Worm (Caenorhabditis elegans) whole organism, L4 larva: ENCODE measurements around the gene Y39E4B.13.

Experiments used
- F37D6.2 ChIP-seq: sonication (generic microtip); optimal IDR thresholded peaks from 2 replicates; lab custom pipeline; 2016; ENCODE audit warnings: mild to moderate bottlenecking, missing genetic modification characterization, missing compliant biosample characterization
- T20F7.1 ChIP-seq: fragments of 200-800 bp; sonication (Bioruptor generic); optimal IDR thresholded peaks from 2 replicates; lab custom pipeline; 2018; ENCODE audit warnings: mild to moderate bottlenecking, missing genetic modification characterization, missing compliant biosample characterization
- Y105C5A.15 ChIP-seq: fragments of 200-800 bp; sonication (Bioruptor generic); IDR thresholded peaks from 2 replicates; pipeline ENCODE4 v1.3.6; 2022; ENCODE audit warnings: missing genetic modification characterization, missing compliant biosample characterization
- aly-2 ChIP-seq: sonication (generic microtip); optimal IDR thresholded peaks from 2 replicates; lab custom pipeline; 2018; ENCODE audit warnings: missing biosample characterization, missing genetic modification characterization
- ama-1 ChIP-seq: fragments of 150-350 bp; optimal IDR thresholded peaks from 2 replicates; lab custom pipeline; 2014; ENCODE audit warnings: inconsistent platforms, mixed read lengths
- ceh-62 ChIP-seq: sonication (generic microtip); optimal IDR thresholded peaks from 2 replicates; lab custom pipeline; 2017; ENCODE audit warnings: missing biosample characterization, missing genetic modification characterization
- dmd-6 ChIP-seq: fragments of 200-800 bp; sonication (Bioruptor generic); IDR thresholded peaks from 2 replicates; pipeline ENCODE4 v1.3.6; 2022; ENCODE audit warnings: missing genetic modification reagents, missing genetic modification characterization, missing compliant biosample characterization
- duxl-1 ChIP-seq: sonication (generic microtip); optimal IDR thresholded peaks from 2 replicates; lab custom pipeline; 2016; ENCODE audit warnings: mild to moderate bottlenecking, missing genetic modification characterization, moderate library complexity, missing compliant biosample characterization; ENCODE audit not compliant: poor library complexity
- madf-5 ChIP-seq, 2 experiments: fragments of 200-800 bp; sonication (Bioruptor generic); IDR thresholded peaks; 2 replicates each; pipeline ENCODE4 v1.3.6; 2022; ENCODE audit warnings: missing compliant biosample characterization in 2 of 2, missing genetic modification characterization in 2 of 2
- nhr-237 ChIP-seq: sonication (generic microtip); optimal IDR thresholded peaks from 2 replicates; lab custom pipeline; 2017; ENCODE audit warnings: missing biosample characterization, missing genetic modification characterization

ce11 chrIII:13104410-13104809, 13.5 kb downstream of the Y39E4B.13 start:
- TF ChIP-seq nhr-237 (tag; lab: Kevin White, UChicago) (no peak), madf-5 (GFP tag; IDR thresholded peaks at IDR 0.05; lab: Robert Waterston, UW) (no peak), aly-2 (tag; lab: Kevin White, UChicago) (no peak), F37D6.2 (tag; lab: Kevin White, UChicago) (no peak), ama-1 (lab: Kevin White, UChicago) (no peak), dmd-6 (GFP tag; lab: Robert Waterston, UW) (no peak), Y105C5A.15 (GFP tag; lab: Robert Waterston, UW) (no peak), ceh-62 (tag; lab: Kevin White, UChicago) (no peak), T20F7.1 (GFP tag; lab: Kevin White, UChicago) (no peak), duxl-1 (tag; lab: Kevin White, UChicago) (no peak)
